Fruit fly (Drosophila melanogaster): ENCODE results near the gene CG6769.

Gene CG6769

DNA sequence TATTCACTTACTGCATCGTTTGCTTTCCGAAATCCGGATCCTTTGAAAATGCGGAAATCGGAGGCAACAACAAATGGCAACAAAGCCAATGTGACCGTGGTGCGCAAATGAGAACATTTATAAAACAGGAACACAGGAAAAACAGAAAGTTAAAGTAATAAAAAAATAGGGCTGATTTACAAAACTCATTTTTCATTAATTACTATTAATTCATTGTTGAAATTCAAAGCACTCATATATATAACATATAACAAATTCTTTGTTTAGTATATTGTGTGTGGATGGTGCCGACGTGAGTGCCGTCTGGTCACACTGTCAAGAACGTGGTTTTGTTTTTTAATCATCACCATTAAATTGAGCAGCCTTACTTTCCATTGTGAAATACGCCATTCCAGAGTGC is at the start of gene CG6769, which contains the start of gene Arp8 (continued):
- TF ChIP-seq CG8478 (optimal IDR thresholded peaks at IDR 0.05) = no peak
- TF ChIP-seq crol (GFP tag; IDR thresholded peaks at IDR 0.05) = no peak
- no peak for TF ChIP-seq Usf (GFP tag; optimal IDR thresholded peaks at IDR 0.05)
- TF ChIP-seq Blimp-1 (GFP tag; optimal IDR thresholded peaks at IDR 0.05) = no peak
- no peak for TF ChIP-seq CG7271 (tag; optimal IDR thresholded peaks at IDR 0.05)
- TF ChIP-seq CG16815 (GFP tag; optimal IDR thresholded peaks at IDR 0.05) = no peak
- TF ChIP-seq Ets97D (GFP tag; optimal IDR thresholded peaks at IDR 0.05) = peak; percentile 15
- TF ChIP-seq CG10654 (GFP tag; optimal IDR thresholded peaks at IDR 0.05) = no peak
- no peak for TF ChIP-seq Opbp (GFP tag; IDR thresholded peaks at IDR 0.05; ENCODE audit: partially characterized antibody)
- no peak for TF ChIP-seq mam (GFP tag; optimal IDR thresholded peaks at IDR 0.05)
- TF ChIP-seq CG2875 (GFP tag; optimal IDR thresholded peaks at IDR 0.05) = no peak
- TF ChIP-seq wor (GFP tag; IDR thresholded peaks at IDR 0.05) = no peak
- TF ChIP-seq Atf-2 (GFP tag; optimal IDR thresholded peaks at IDR 0.05) = no peak
- TF ChIP-seq CG32532 (GFP tag; IDR thresholded peaks at IDR 0.05) = no peak
- TF ChIP-seq CG3726 (GFP tag; IDR thresholded peaks at IDR 0.05) = no peak
- TF ChIP-seq lola (GFP tag; optimal IDR thresholded peaks at IDR 0.05) = peak in 1 of 3 experiments; percentile 33
- TF ChIP-seq hkb (optimal IDR thresholded peaks at IDR 0.05) = no peak
- no peak for TF ChIP-seq hkb (GFP tag; IDR thresholded peaks at IDR 0.05)
- TF ChIP-seq p53 (GFP tag; optimal IDR thresholded peaks at IDR 0.05) = no peak
- no peak for TF ChIP-seq CG8089 (GFP tag; optimal IDR thresholded peaks at IDR 0.05)
- TF ChIP-seq CG10366 (GFP tag; IDR thresholded peaks at IDR 0.05) = no peak
- TF ChIP-seq cg (GFP tag; optimal IDR thresholded peaks at IDR 0.05) = no peak
- no peak for TF ChIP-seq knrl (GFP tag; IDR thresholded peaks at IDR 0.05; ENCODE audit: partially characterized antibody)
- no peak for TF ChIP-seq CG14860 (GFP tag; IDR thresholded peaks at IDR 0.05; ENCODE audit: partially characterized antibody)
- no peak for TF ChIP-seq h (optimal IDR thresholded peaks at IDR 0.05)
- TF ChIP-seq grau (tag; optimal IDR thresholded peaks at IDR 0.05) = peak; percentile 57
- no peak for TF ChIP-seq CG17802 (tag; optimal IDR thresholded peaks at IDR 0.05)
- no peak for TF ChIP-seq Bgb (GFP tag; IDR thresholded peaks at IDR 0.05; ENCODE audit: partially characterized antibody)
- peak; percentile 32 for TF ChIP-seq CG12659 (GFP tag; optimal IDR thresholded peaks at IDR 0.05)
- peak; percentile 2 for TF ChIP-seq PHDP (tag; optimal IDR thresholded peaks at IDR 0.05)
- TF ChIP-seq CG2889 (GFP tag; IDR thresholded peaks at IDR 0.05) = no peak
- no peak for TF ChIP-seq CG14667 (GFP tag; IDR thresholded peaks at IDR 0.05)
- TF ChIP-seq H15 (GFP tag; IDR thresholded peaks at IDR 0.05) = no peak
- TF ChIP-seq maf-S (GFP tag; optimal IDR thresholded peaks at IDR 0.05) = no peak
- no peak for TF ChIP-seq CG9609 (GFP tag; optimal IDR thresholded peaks at IDR 0.05)
- TF ChIP-seq MESR4 (GFP tag; optimal IDR thresholded peaks at IDR 0.05) = no peak
- TF ChIP-seq gcm (GFP tag; optimal IDR thresholded peaks at IDR 0.05) = no peak
- TF ChIP-seq dan (GFP tag; IDR thresholded peaks at IDR 0.05) = no peak
- TF ChIP-seq Dip3 (GFP tag; optimal IDR thresholded peaks at IDR 0.05) = no peak
- TF ChIP-seq odd (GFP tag; optimal IDR thresholded peaks at IDR 0.05) = no peak
- TF ChIP-seq CG6854 (GFP tag; optimal IDR thresholded peaks at IDR 0.05) = no peak
- no peak for TF ChIP-seq tap (tag; optimal IDR thresholded peaks at IDR 0.05)
- TF ChIP-seq CG31441 (GFP tag; IDR thresholded peaks at IDR 0.05) = no peak
- TF ChIP-seq fd3F (GFP tag; optimal IDR thresholded peaks at IDR 0.05) = no peak
- TF ChIP-seq NFAT (GFP tag; IDR thresholded peaks at IDR 0.05) = no peak
- TF ChIP-seq CG31388 (GFP tag; optimal IDR thresholded peaks at IDR 0.05) = no peak
- no peak for TF ChIP-seq CG4328 (GFP tag; optimal IDR thresholded peaks at IDR 0.05)
- no peak for TF ChIP-seq CG32767 (GFP tag; IDR thresholded peaks at IDR 0.05)
- no peak for TF ChIP-seq Ets65A (GFP tag)
- TF ChIP-seq Hr39 (optimal IDR thresholded peaks at IDR 0.05) = no peak
- no peak for TF ChIP-seq CG11560 (tag; IDR thresholded peaks at IDR 0.05)
- TF ChIP-seq CG16779 (GFP tag; IDR thresholded peaks at IDR 0.05) = no peak
- no peak for TF ChIP-seq abd-A (tag; optimal IDR thresholded peaks at IDR 0.05)
- TF ChIP-seq ap (GFP tag; IDR thresholded peaks at IDR 0.05) = no peak

All from whole organism, embryonic.